Worm (Caenorhabditis elegans): Measurements from ENCODE around the gene srz-9.
"Not testable (repeated sequence)": the region's sequence is repeated elsewhere in the genome, so short reads cannot be mapped to it uniquely, and the experiment has no call there.

Gene srz-9

DNA sequence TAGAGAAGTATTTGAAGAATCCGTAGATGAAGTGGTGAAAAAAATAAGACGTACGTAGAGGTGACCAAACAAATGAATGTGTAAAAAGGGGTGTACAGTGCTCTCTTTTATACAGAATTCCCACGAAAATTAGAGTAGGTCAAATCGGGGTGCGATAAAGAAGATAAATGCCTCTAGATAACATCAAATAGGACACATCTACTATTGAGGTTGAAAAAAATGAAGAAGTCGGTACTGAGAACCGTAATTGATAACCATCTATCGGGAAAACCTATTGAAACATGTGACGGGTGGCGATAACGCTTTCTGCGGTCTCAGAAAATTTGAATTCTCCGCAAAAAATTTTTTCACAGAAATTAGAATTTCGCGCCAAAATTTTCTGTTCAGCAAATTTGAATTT is 25.1 kb upstream of the srz-9 start, which contains the start of gene fbxa-61:
Gene fbxa-61 (plus strand): TSS at position 345 of the 400 bp plus-strand sequence.
- TF ChIP-seq rnt-1 (tag; optimal IDR thresholded peaks at IDR 0.05): peak; percentile 18
- no peak for TF ChIP-seq dve-1 (tag; optimal IDR thresholded peaks at IDR 0.05)

DNA sequence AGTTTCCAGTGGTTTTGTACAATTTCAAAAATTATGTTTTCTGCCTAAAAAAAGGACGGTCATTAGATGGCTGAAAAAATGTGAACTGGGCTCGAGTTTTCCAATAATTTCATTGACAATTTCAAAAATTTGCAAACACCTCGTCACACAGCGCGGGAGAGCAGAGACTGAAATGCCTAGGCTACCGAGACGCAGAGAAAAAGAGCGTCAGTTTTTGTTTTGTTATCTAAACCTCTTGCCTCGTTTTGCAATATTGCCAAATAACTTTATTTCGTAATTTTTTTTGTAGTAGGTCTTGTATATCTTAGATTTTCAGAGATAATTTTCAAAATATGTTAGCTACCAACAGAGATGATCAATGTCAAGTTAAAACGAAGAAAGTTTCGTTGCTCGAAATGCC is 20.6 kb upstream of the srz-9 start, which contains the start of gene fbxa-63:
Gene fbxa-63 (plus strand): TSS at position 310 of the 400 bp plus-strand sequence.
- TF ChIP-seq nfya-1 (tag; optimal IDR thresholded peaks at IDR 0.05) (peak; percentile 30), F13H6.1 (tag; optimal IDR thresholded peaks at IDR 0.05) (no peak), sox-4 (tag; optimal IDR thresholded peaks at IDR 0.05) (no peak), elt-4 (tag; optimal IDR thresholded peaks at IDR 0.05) (no peak), unc-42 (tag; optimal IDR thresholded peaks at IDR 0.05) (no peak), ref-2 (tag; optimal IDR thresholded peaks at IDR 0.05) (no peak)

DNA sequence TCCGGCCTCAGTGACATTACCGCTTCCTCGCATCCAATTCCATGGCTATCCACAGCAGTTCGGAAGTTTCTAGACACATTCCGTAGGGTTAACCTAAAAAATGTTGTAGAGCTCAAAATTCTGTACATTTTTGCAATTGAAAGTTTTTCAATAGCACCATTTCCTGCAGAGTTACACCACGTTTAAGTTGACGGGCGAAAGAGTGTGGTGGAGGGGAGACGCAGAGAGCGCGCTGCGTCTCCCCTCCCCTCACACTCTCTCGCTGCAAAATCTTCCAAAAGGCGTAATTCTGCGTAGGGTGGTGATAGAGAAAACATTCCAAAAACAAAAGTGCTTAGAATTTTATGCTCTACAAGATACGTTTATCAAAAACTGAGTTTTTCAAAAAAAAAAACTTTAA is 15.5 kb upstream of the srz-9 start:
- TF ChIP-seq che-1 (tag; optimal IDR thresholded peaks at IDR 0.05) (no peak), pros-1 (tag; optimal IDR thresholded peaks at IDR 0.05) (no peak), gmeb-2 (tag; optimal IDR thresholded peaks at IDR 0.05) (no peak), hlh-8 (tag; optimal IDR thresholded peaks at IDR 0.05) (no peak), ceh-18 (tag; optimal IDR thresholded peaks at IDR 0.05) (no peak), elt-4 (tag; optimal IDR thresholded peaks at IDR 0.05) (no peak), nfya-1 (tag; optimal IDR thresholded peaks at IDR 0.05) (no peak), unc-3 (GFP tag; conservative IDR thresholded peaks at IDR 0.05) (no peak), unc-3 (tag; optimal IDR thresholded peaks at IDR 0.05) (no peak), C38D4.7 (GFP tag; optimal IDR thresholded peaks at IDR 0.05) (no peak), sdc-2 (tag; optimal IDR thresholded peaks at IDR 0.05) (no peak), lim-6 (tag; optimal IDR thresholded peaks at IDR 0.05) (no peak), ceh-48 (tag; optimal IDR thresholded peaks at IDR 0.05) (no peak), ceh-9 (tag; optimal IDR thresholded peaks at IDR 0.05) (no peak), fkh-6 (tag; optimal IDR thresholded peaks at IDR 0.05) (no peak), rnt-1 (tag; optimal IDR thresholded peaks at IDR 0.05) (no peak), ttx-3 (tag; optimal IDR thresholded peaks at IDR 0.05) (no peak), ceh-6 (GFP tag; optimal IDR thresholded peaks at IDR 0.05) (no peak), sox-4 (tag; optimal IDR thresholded peaks at IDR 0.05) (no peak), hlh-13 (GFP tag; optimal IDR thresholded peaks at IDR 0.05) (no peak), ceh-30 (tag; optimal IDR thresholded peaks at IDR 0.05) (no peak)

DNA sequence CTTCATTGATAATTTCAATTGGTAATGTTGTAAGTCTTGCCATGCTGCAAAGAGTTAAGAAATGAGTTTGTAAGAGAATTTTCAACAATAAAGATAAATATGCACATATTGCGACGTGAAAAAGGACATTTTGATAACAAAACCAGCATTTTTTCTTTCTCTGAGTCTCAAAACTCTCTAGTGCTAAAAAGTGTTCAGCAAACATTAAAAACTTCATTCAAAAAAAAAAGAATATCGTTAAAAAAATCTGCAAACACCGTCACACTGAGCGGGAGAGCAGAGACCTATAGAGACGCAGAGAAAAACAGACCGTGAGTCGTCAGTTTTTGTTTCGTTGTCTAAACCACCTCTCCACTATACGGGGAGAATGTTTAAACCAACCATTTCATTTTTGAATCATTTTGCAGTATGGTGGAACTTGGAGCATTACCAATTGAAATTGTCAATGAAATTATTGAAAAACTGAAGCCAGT is 14.6 kb upstream of the srz-9 start, which contains the start of the genes fbxa-76 and fbxa-77:
Gene fbxa-76 (minus strand): TSS at position 51 of the 473 bp plus-strand sequence.
Gene fbxa-77 (plus strand): TSS at position 365 of the 473 bp plus-strand sequence.
- TF ChIP-seq nhr-232 (tag; optimal IDR thresholded peaks at IDR 0.05): no peak
- TF ChIP-seq mec-3 (tag; optimal IDR thresholded peaks at IDR 0.05; ENCODE audit: borderline replicate concordance): no peak
- no peak for TF ChIP-seq fax-1 (tag; optimal IDR thresholded peaks at IDR 0.05)
- no peak for TF ChIP-seq ceh-48 (tag; optimal IDR thresholded peaks at IDR 0.05)

DNA sequence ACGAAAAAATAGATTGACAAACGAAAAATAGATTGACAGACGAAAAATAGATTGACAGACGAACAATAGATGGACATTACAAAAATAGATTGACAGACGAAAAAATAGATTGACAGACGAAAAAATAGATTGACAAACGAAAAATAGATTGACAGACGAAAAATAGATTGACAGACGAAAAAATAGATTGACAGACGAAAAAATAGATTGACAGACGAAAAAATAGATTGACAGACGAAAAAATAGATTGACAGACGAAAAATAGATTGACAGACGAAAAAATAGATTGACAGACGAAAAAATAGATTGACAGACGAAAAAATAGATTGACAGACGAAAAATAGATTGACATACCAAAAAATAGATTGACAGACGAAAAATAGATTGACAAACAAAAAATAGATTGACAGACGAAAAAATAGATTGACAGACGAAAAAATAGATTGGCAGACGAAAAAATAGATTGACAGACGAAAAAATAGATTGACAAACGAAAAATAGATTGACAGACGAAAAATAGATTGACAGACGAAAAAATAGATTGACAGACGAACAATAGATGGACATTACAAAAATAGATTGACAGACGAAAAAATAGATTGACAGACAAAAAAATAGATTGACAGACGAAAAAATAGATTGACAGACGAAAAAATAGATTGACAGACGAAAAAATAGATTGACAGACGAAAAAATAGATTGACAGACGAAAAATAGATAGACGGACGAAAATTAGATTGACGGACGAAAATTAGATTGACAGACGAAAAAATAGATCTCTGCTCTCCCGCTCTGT is 11.2 kb upstream of the srz-9 start:
- peak; percentile 69; the same call in 1 of the 2 replicates for TF ChIP-seq ceh-45 (GFP tag; IDR thresholded peaks at IDR 0.05)

DNA sequence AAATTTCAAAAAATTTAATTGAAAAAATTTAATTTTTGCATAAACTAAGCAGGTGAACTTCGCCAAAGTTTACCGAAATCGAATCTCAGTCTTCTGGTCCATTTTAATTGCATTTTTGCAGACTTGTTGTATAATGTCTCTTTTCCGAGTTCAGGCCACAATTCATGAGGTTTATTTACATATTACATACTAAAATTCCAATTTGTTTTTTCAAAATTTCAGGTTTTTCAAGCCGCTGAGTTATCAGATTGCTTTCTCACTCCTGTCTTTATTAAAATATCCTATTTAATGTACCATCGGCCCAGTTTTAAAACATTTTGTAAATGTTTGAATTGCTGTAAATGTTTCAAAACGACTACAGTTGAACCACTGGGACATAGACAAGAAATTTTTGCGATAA is 7.3 kb upstream of the srz-9 start, which contains the start of gene fbxa-208:
Gene fbxa-208 (plus strand): TSS at position 301 of the 400 bp plus-strand sequence.
- TF ChIP-seq K09A11.1 (tag; optimal IDR thresholded peaks at IDR 0.05; ENCODE audit: insufficient read depth); Y22D7AL.16 (tag; optimal IDR thresholded peaks at IDR 0.05); unc-42 (tag; optimal IDR thresholded peaks at IDR 0.05): not testable (repeated sequence)

All from whole organism, late embryonic.